Worm (Caenorhabditis elegans) whole organism, mixed stage, embryonic: ENCODE measurements around the gene Y57E12AR.1.

Experiments used
- blmp-1 ChIP-seq: fragments of 150-350 bp; optimal IDR thresholded peaks from 2 replicates; lab custom pipeline; 2014; ENCODE audit warnings: missing biosample characterization, missing genetic modification characterization
- ces-1 ChIP-seq: fragments of 150-350 bp; optimal IDR thresholded peaks from 2 replicates; lab custom pipeline; 2014; ENCODE audit warnings: missing biosample characterization, missing genetic modification reagents, missing genetic modification characterization
- elt-3 ChIP-seq: fragments of 150-350 bp; optimal IDR thresholded peaks from 2 replicates; lab custom pipeline; 2014; ENCODE audit warnings: missing biosample characterization, missing genetic modification characterization
- mep-1 ChIP-seq: fragments of 150-350 bp; optimal IDR thresholded peaks from 2 replicates; lab custom pipeline; 2017; ENCODE audit warnings: missing biosample characterization, missing genetic modification reagents, missing genetic modification characterization, inconsistent platforms
- nhr-237 ChIP-seq: fragments of 150-350 bp; optimal IDR thresholded peaks from 2 replicates; lab custom pipeline; 2014; ENCODE audit warnings: missing biosample characterization, missing genetic modification characterization
- pha-4 ChIP-seq: fragments of 150-350 bp; optimal IDR thresholded peaks from 2 replicates; lab custom pipeline; 2018; ENCODE audit warnings: missing biosample characterization, missing genetic modification reagents, missing genetic modification characterization
- unc-39 ChIP-seq: fragments of 150-350 bp; optimal IDR thresholded peaks from 2 replicates; lab custom pipeline; 2014; ENCODE audit warnings: missing biosample characterization, missing genetic modification characterization

DNA sequence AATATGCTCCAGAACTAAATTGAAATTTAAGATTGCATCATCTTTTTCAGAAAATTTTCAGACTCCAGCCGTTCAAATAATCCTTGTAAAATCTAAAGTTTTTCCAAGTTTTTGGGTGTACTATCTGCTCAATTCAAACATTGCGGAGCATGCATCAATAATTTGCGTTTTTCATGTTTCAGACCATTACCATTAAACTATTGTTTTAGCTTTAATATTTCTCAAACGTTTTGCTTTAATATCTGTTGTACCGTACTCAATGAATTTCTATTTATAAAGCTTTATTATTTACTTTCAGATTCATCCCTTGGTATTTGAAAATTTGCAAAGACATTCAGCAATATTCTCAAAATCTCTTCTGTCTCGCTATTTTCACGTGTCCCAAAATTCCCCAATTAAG is 38.1 kb upstream of the Y57E12AR.1 start, which contains the start of gene odr-2:
- TF ChIP-seq nhr-237 (tag; lab: Kevin White, UChicago) (no peak), elt-3 (tag; lab: Kevin White, UChicago) (no peak), pha-4 (no peak), blmp-1 (tag; lab: Kevin White, UChicago) (no peak), ces-1 (GFP tag; lab: Kevin White, UChicago) (no peak), unc-39 (no peak), mep-1 (no peak)
